Fruit fly (Drosophila melanogaster) whole organism, embryonic: ENCODE results near the gene Rai1.

Experiments
- Atf6 ChIP-seq: fragments of 200-800 bp; sonication (Bioruptor generic); IDR thresholded peaks from 2 replicates; pipeline ENCODE4 v1.3.6; 2022; ENCODE audit warnings: missing biosample characterization, missing genetic modification characterization
- CG10462 ChIP-seq: fragments of 200-800 bp; sonication (Bioruptor generic); optimal IDR thresholded peaks from 2 replicates; lab custom pipeline; 2016; ENCODE audit warnings: missing biosample characterization, missing genetic modification characterization
- CG11504 ChIP-seq: fragments of 200-800 bp; sonication (Bioruptor generic); optimal IDR thresholded peaks from 3 replicates; lab custom pipeline; 2019; ENCODE audit warnings: missing biosample characterization, mild to moderate bottlenecking, missing genetic modification characterization, moderate library complexity
- CG1233 ChIP-seq: fragments of 200-800 bp; sonication (Bioruptor generic); optimal IDR thresholded peaks from 4 replicates; lab custom pipeline; 2018; ENCODE audit warnings: missing biosample characterization, mild to moderate bottlenecking, missing genetic modification characterization
- CG13287 ChIP-seq: fragments of 200-800 bp; sonication (Bioruptor generic); IDR thresholded peaks from 2 replicates; pipeline ENCODE4 v1.3.6; 2022; ENCODE audit warnings: missing biosample characterization, missing genetic modification characterization; ENCODE audit not compliant: partially characterized antibody
- CG14667 ChIP-seq: fragments of 200-800 bp; sonication (Bioruptor generic); IDR thresholded peaks from 2 replicates; pipeline ENCODE4 v1.3.6; 2022; ENCODE audit warnings: missing biosample characterization, missing genetic modification characterization
- CG17802 ChIP-seq: fragments of 200-800 bp; sonication (Bioruptor generic); optimal IDR thresholded peaks from 2 replicates; lab custom pipeline; 2018; ENCODE audit warnings: missing biosample characterization, mild to moderate bottlenecking, missing genetic modification characterization, moderate library complexity
- CG2129 ChIP-seq: fragments of 200-800 bp; sonication (Bioruptor generic); IDR thresholded peaks from 2 replicates; pipeline ENCODE4 v1.3.6; 2022; ENCODE audit warnings: missing biosample characterization, missing genetic modification characterization; ENCODE audit not compliant: partially characterized antibody
- CG3065 ChIP-seq: fragments of 200-800 bp; sonication (Bioruptor generic); optimal IDR thresholded peaks from 2 replicates; lab custom pipeline; 2016; ENCODE audit warnings: missing biosample characterization, missing genetic modification characterization
- CG32532 ChIP-seq: fragments of 200-800 bp; sonication (Bioruptor generic); IDR thresholded peaks from 2 replicates; pipeline ENCODE4 v1.3.6; 2022; ENCODE audit warnings: missing biosample characterization, missing genetic modification characterization
- CG32772 ChIP-seq: fragments of 200-800 bp; sonication (Bioruptor generic); IDR thresholded peaks from 2 replicates; pipeline ENCODE4 v1.3.6; 2022; ENCODE audit warnings: missing biosample characterization, missing genetic modification characterization
- CG3726 ChIP-seq: fragments of 200-800 bp; sonication (Bioruptor generic); IDR thresholded peaks from 3 replicates; pipeline ENCODE4, ENCODE4 v1.3.6; 2022; ENCODE audit warnings: missing biosample characterization, missing genetic modification characterization
- CG3838 ChIP-seq: fragments of 200-800 bp; sonication (Bioruptor generic); optimal IDR thresholded peaks from 3 replicates; lab custom pipeline; 2016; ENCODE audit warnings: missing biosample characterization, missing genetic modification characterization
- CG42726 ChIP-seq: fragments of 200-800 bp; sonication (Bioruptor generic); IDR thresholded peaks from 2 replicates; pipeline ENCODE4 v1.3.6; 2022; ENCODE audit warnings: missing biosample characterization, missing genetic modification characterization; ENCODE audit not compliant: partially characterized antibody
- CG43689 ChIP-seq: fragments of 200-800 bp; sonication (Bioruptor generic); IDR thresholded peaks from 2 replicates; pipeline ENCODE4 v1.3.6; 2022; ENCODE audit warnings: missing biosample characterization, missing genetic modification characterization
- CG4854 ChIP-seq: fragments of 200-800 bp; sonication (Bioruptor generic); optimal IDR thresholded peaks from 2 replicates; lab custom pipeline; 2016; ENCODE audit warnings: missing biosample characterization, missing genetic modification characterization, inconsistent platforms
- CG6254 ChIP-seq: fragments of 200-800 bp; sonication (Bioruptor generic); optimal IDR thresholded peaks from 3 replicates; lab custom pipeline; 2017; ENCODE audit warnings: mild to moderate bottlenecking, missing biosample characterization, missing genetic modification reagents, missing genetic modification characterization
- CG7556 ChIP-seq: fragments of 200-800 bp; sonication (Bioruptor generic); optimal IDR thresholded peaks from 2 replicates; lab custom pipeline; 2017; ENCODE audit warnings: missing biosample characterization, mild to moderate bottlenecking, missing genetic modification characterization
- CG8281 ChIP-seq: fragments of 200-800 bp; sonication (Bioruptor generic); optimal IDR thresholded peaks from 2 replicates; lab custom pipeline; 2018; ENCODE audit warnings: missing biosample characterization, mild to moderate bottlenecking, missing genetic modification characterization, moderate library complexity
- CG8359 ChIP-seq: fragments of 200-800 bp; sonication (Bioruptor generic); optimal IDR thresholded peaks from 2 replicates; lab custom pipeline; 2017; ENCODE audit warnings: missing biosample characterization, mild to moderate bottlenecking, missing genetic modification characterization, borderline replicate concordance
- CG8765 ChIP-seq: fragments of 200-800 bp; sonication (Bioruptor generic); IDR thresholded peaks from 2 replicates; pipeline ENCODE4 v1.3.6; 2022; ENCODE audit warnings: missing biosample characterization, missing genetic modification characterization
- D19A ChIP-seq: fragments of 200-800 bp; optimal IDR thresholded peaks from 3 replicates; lab custom pipeline; 2019; ENCODE audit warnings: missing biosample characterization, mild to moderate bottlenecking, missing genetic modification characterization, moderate library complexity
- HHEX ChIP-seq: fragments of 200-800 bp; sonication (Bioruptor generic); optimal IDR thresholded peaks from 3 replicates; lab custom pipeline; 2017; ENCODE audit warnings: missing biosample characterization, mild to moderate bottlenecking, missing genetic modification characterization, missing genetic modification reagents
- HLH3B ChIP-seq: fragments of 200-800 bp; sonication (Bioruptor generic); IDR thresholded peaks from 2 replicates; pipeline ENCODE4 v1.3.6; 2022; ENCODE audit warnings: missing biosample characterization, missing genetic modification characterization
- HmgD ChIP-seq: fragments of 200-800 bp; sonication (Bioruptor generic); optimal IDR thresholded peaks from 3 replicates; lab custom pipeline; 2016; ENCODE audit warnings: missing biosample characterization, missing genetic modification characterization
- Hr51 ChIP-seq, 2 experiments: fragments of 200-800 bp; sonication (Bioruptor generic); optimal IDR thresholded peaks; 2 replicates in 1 of 2; 3 replicates in 1 of 2; lab custom pipeline; 2016 to 2018; ENCODE audit warnings: missing biosample characterization in 2 of 2, missing genetic modification characterization in 2 of 2, mild to moderate bottlenecking in 1 of 2, moderate library complexity in 1 of 2
- PHDP ChIP-seq: fragments of 200-800 bp; sonication (Bioruptor generic); optimal IDR thresholded peaks from 3 replicates; lab custom pipeline; 2018; ENCODE audit warnings: missing biosample characterization, mild to moderate bottlenecking, missing genetic modification characterization, moderate library complexity
- Six4 ChIP-seq: fragments of 200-800 bp; sonication (Bioruptor generic); optimal IDR thresholded peaks from 2 replicates; lab custom pipeline; 2016; ENCODE audit warnings: missing biosample characterization, missing genetic modification characterization
- Sox102F ChIP-seq: fragments of 200-800 bp; sonication (Bioruptor generic); optimal IDR thresholded peaks from 2 replicates; lab custom pipeline; 2018; ENCODE audit warnings: missing biosample characterization, mild to moderate bottlenecking, missing genetic modification characterization, moderate library complexity
- YL-1 ChIP-seq: fragments of 200-800 bp; sonication (Bioruptor generic); optimal IDR thresholded peaks from 3 replicates; lab custom pipeline; 2017; ENCODE audit warnings: missing biosample characterization, mild to moderate bottlenecking, missing genetic modification characterization
- ap ChIP-seq: fragments of 200-800 bp; sonication (Bioruptor generic); IDR thresholded peaks from 2 replicates; pipeline ENCODE4 v1.3.6; 2022; ENCODE audit warnings: missing biosample characterization, missing genetic modification characterization
- btn ChIP-seq: fragments of 200-800 bp; sonication (Bioruptor generic); optimal IDR thresholded peaks from 2 replicates; lab custom pipeline; 2016; ENCODE audit warnings: missing biosample characterization, missing genetic modification characterization
- cad ChIP-seq: fragments of >200 bp; optimal IDR thresholded peaks from 2 replicates; lab custom pipeline; 2017; ENCODE audit warnings: missing biosample characterization, missing genetic modification characterization
- chinmo ChIP-seq: fragments of 200-800 bp; sonication (Bioruptor generic); IDR thresholded peaks from 4 replicates; pipeline ENCODE4 v1.3.6; 2022; ENCODE audit warnings: missing biosample characterization, missing genetic modification characterization; ENCODE audit not compliant: partially characterized antibody
- croc ChIP-seq: fragments of 200-800 bp; sonication (Bioruptor generic); conservative IDR thresholded peaks from 3 replicates; pipeline ENCODE4 v1.3.6; 2022; ENCODE audit warnings: missing biosample characterization, missing genetic modification characterization
- dysf ChIP-seq: fragments of 200-800 bp; sonication (Bioruptor generic); IDR thresholded peaks from 3 replicates; pipeline ENCODE4 v1.3.6; 2022; ENCODE audit warnings: missing biosample characterization, missing genetic modification characterization
- ftz-f1 ChIP-seq: fragments of 200-800 bp; sonication (Bioruptor generic); optimal IDR thresholded peaks from 2 replicates; lab custom pipeline; 2016; ENCODE audit warnings: missing biosample characterization, missing genetic modification characterization
- gce ChIP-seq: fragments of 200-800 bp; sonication (Bioruptor generic); IDR thresholded peaks from 3 replicates; pipeline ENCODE4 v1.3.6; 2022; ENCODE audit warnings: missing biosample characterization, missing genetic modification characterization
- gsb ChIP-seq: fragments of 200-800 bp; sonication (Bioruptor generic); IDR thresholded peaks from 2 replicates; pipeline ENCODE4 v1.3.6; 2022; ENCODE audit warnings: missing biosample characterization, missing genetic modification characterization
- hb ChIP-seq: fragments of 200-800 bp; sonication (Bioruptor generic); IDR thresholded peaks from 3 replicates; pipeline ENCODE4 v1.3.6; 2022; ENCODE audit warnings: missing biosample characterization, missing genetic modification characterization; ENCODE audit not compliant: partially characterized antibody
- hkb ChIP-seq, 2 experiments: fragments of 200-800 bp in 1 of 2; fragments of >200 bp in 1 of 2; sonication (Bioruptor generic) in 1 of 2; IDR thresholded peaks in 1 of 2; optimal IDR thresholded peaks in 1 of 2; 2 replicates each; pipeline versions ENCODE4 v1.3.6 to Lab custom; 2017 to 2022; ENCODE audit warnings: missing biosample characterization in 1 of 2, missing genetic modification characterization in 1 of 2
- lmd ChIP-seq: fragments of 200-800 bp; sonication (Bioruptor generic); IDR thresholded peaks from 2 replicates; pipeline ENCODE4 v1.3.6; 2022; ENCODE audit warnings: missing biosample characterization, missing genetic modification characterization
- nerfin-2 ChIP-seq: fragments of 200-800 bp; sonication (Bioruptor generic); IDR thresholded peaks from 2 replicates; pipeline ENCODE4 v1.3.6; 2022; ENCODE audit warnings: missing biosample characterization, missing genetic modification characterization; ENCODE audit not compliant: partially characterized antibody
- scrt ChIP-seq: fragments of 200-800 bp; sonication (Bioruptor generic); optimal IDR thresholded peaks from 2 replicates; lab custom pipeline; 2018; ENCODE audit warnings: missing biosample characterization, mild to moderate bottlenecking, missing genetic modification characterization, moderate library complexity
- sens ChIP-seq: fragments of 200-800 bp; sonication (Bioruptor generic); peaks from one replicate; lab custom pipeline; 2016; ENCODE audit warnings: missing biosample characterization, missing genetic modification characterization
- slou ChIP-seq: fragments of 200-800 bp; sonication (Bioruptor generic); optimal IDR thresholded peaks from 3 replicates; lab custom pipeline; 2016; ENCODE audit warnings: missing biosample characterization, missing genetic modification characterization
- ssp ChIP-seq: fragments of 200-800 bp; sonication (Bioruptor generic); IDR thresholded peaks from 2 replicates; pipeline ENCODE4 v1.3.6; 2022; ENCODE audit warnings: missing biosample characterization, missing genetic modification characterization
- stwl ChIP-seq: fragments of 200-800 bp; sonication (Bioruptor generic); optimal IDR thresholded peaks from 3 replicates; lab custom pipeline; 2018; ENCODE audit warnings: missing biosample characterization, mild to moderate bottlenecking, missing genetic modification characterization, moderate library complexity
- tx ChIP-seq: fragments of 200-800 bp; sonication (Bioruptor generic); optimal IDR thresholded peaks from 2 replicates; lab custom pipeline; 2016; ENCODE audit warnings: missing biosample characterization, missing genetic modification characterization
- vfl ChIP-seq: fragments of 200-800 bp; sonication (Bioruptor generic); optimal IDR thresholded peaks from 2 replicates; lab custom pipeline; 2016; ENCODE audit warnings: missing biosample characterization, missing genetic modification characterization
- zen2 ChIP-seq: fragments of 200-800 bp; sonication (Bioruptor generic); IDR thresholded peaks from 3 replicates; pipeline ENCODE4 v1.3.6; 2022; ENCODE audit warnings: missing biosample characterization, missing genetic modification characterization; ENCODE audit not compliant: partially characterized antibody

The Rai1 gene

dm6 chrX:16848978-16849377 is 45.8 kb upstream of the Rai1 start (continued):
- TF ChIP-seq CG32772 (GFP tag; lab: Robert Waterston, UW) = 0 out of 2 replicates have a peak, but pooled peaks have one; percentile 17
- no peak for TF ChIP-seq ap
- no peak for TF ChIP-seq CG8765 (GFP tag; lab: Robert Waterston, UW)
- no peak for TF ChIP-seq CG10462 (GFP tag; lab: Kevin White, UChicago)
- no peak for TF ChIP-seq stwl (tag; lab: Kevin White, UChicago)
- TF ChIP-seq dysf (GFP tag; lab: Robert Waterston, UW) = 0 out of 3 replicates have a peak, but pooled peaks have one; percentile 36
- no peak for TF ChIP-seq CG2129
- no peak for TF ChIP-seq Six4 (GFP tag; lab: Kevin White, UChicago)
- TF ChIP-seq CG8359 = no peak
- TF ChIP-seq D19A (tag; lab: Kevin White, UChicago) = peak; percentile 37
- 0 out of 2 replicates have a peak, but pooled peaks have one; percentile 18 for TF ChIP-seq lmd (GFP tag; lab: Robert Waterston, UW)
- TF ChIP-seq gsb (GFP tag; lab: Robert Waterston, UW) = no peak
- no peak for TF ChIP-seq scrt
- peak; percentile 37 for TF ChIP-seq CG11504 (tag; lab: Kevin White, UChicago)
- TF ChIP-seq slou = no peak
- no peak for TF ChIP-seq tx (GFP tag; lab: Kevin White, UChicago)
- no peak for TF ChIP-seq ftz-f1 (GFP tag; lab: Kevin White, UChicago)
- TF ChIP-seq CG4854 = no peak
- TF ChIP-seq CG8281 (tag; lab: Kevin White, UChicago) = no peak
- no peak for TF ChIP-seq CG14667 (GFP tag; lab: Robert Waterston, UW)
- TF ChIP-seq gce (GFP tag; lab: Robert Waterston, UW) = no peak
- TF ChIP-seq CG3726 (GFP tag; lab: Robert Waterston, UW) = no peak
- no peak for TF ChIP-seq ssp
- no peak for TF ChIP-seq PHDP (tag; lab: Kevin White, UChicago)
- no peak for TF ChIP-seq YL-1 (GFP tag; lab: Kevin White, UChicago)
- peak; percentile 18 for TF ChIP-seq CG6254 (GFP tag; lab: Kevin White, UChicago)
- peak in 1 of 2 experiments; percentile 8 for TF ChIP-seq Hr51 (GFP tag; optimal IDR thresholded peaks at IDR 0.05; lab: Kevin White, UChicago)
- TF ChIP-seq CG7556 (GFP tag; lab: Kevin White, UChicago) = no peak
- no peak for TF ChIP-seq vfl (GFP tag; lab: Kevin White, UChicago)
- no peak for TF ChIP-seq zen2 (GFP tag; lab: Robert Waterston, UW)
- no peak for TF ChIP-seq nerfin-2 (GFP tag; lab: Robert Waterston, UW)
- TF ChIP-seq CG3065 (GFP tag; lab: Kevin White, UChicago) = no peak
- TF ChIP-seq CG1233 (GFP tag; lab: Kevin White, UChicago) = no peak
- peak; percentile 24 for TF ChIP-seq Sox102F (GFP tag; lab: Kevin White, UChicago)
- TF ChIP-seq croc (GFP tag; lab: Robert Waterston, UW) = no peak
- no peak for TF ChIP-seq HmgD (GFP tag; lab: Kevin White, UChicago)
- no peak for TF ChIP-seq hkb (optimal IDR thresholded peaks at IDR 0.05; lab: Kevin White, UChicago)
- peak; percentile 43; the same call in 1 of the 2 replicates for TF ChIP-seq hkb (GFP tag; IDR thresholded peaks at IDR 0.05; lab: Robert Waterston, UW)
- TF ChIP-seq CG42726 = no peak
- TF ChIP-seq sens (GFP tag; lab: Kevin White, UChicago) = peak; percentile 14
- TF ChIP-seq CG13287 (GFP tag; lab: Robert Waterston, UW) = no peak
- TF ChIP-seq CG32532 (GFP tag; lab: Robert Waterston, UW) = no peak
- no peak for TF ChIP-seq Atf6
- no peak for TF ChIP-seq btn (GFP tag; lab: Kevin White, UChicago)
- no peak for TF ChIP-seq CG17802 (tag; lab: Kevin White, UChicago)
- no peak for TF ChIP-seq CG43689 (GFP tag; lab: Robert Waterston, UW)
- no peak for TF ChIP-seq hb
- no peak for TF ChIP-seq CG3838 (GFP tag; lab: Kevin White, UChicago)
- TF ChIP-seq cad = no peak
- peak; percentile 54 for TF ChIP-seq HLH3B (GFP tag; lab: Robert Waterston, UW)
- TF ChIP-seq chinmo (GFP tag; lab: Robert Waterston, UW) = no peak
- TF ChIP-seq HHEX (GFP tag; lab: Kevin White, UChicago) = no peak
